Worm (Caenorhabditis elegans) whole organism, L3 larva: Measurements from ENCODE around the gene srw-26.

Experiments
- ceh-82 ChIP-seq: fragments of 150-350 bp; optimal IDR thresholded peaks from 2 replicates; lab custom pipeline; 2014; ENCODE audit warnings: missing biosample characterization, missing genetic modification characterization
- lin-39 ChIP-seq: fragments of 150-350 bp; optimal IDR thresholded peaks from 2 replicates; lab custom pipeline; 2018; ENCODE audit warnings: missing biosample characterization, missing genetic modification reagents, missing genetic modification characterization
- nfya-1 ChIP-seq: sonication (generic microtip); optimal IDR thresholded peaks from 2 replicates; lab custom pipeline; 2017; ENCODE audit warnings: missing genetic modification characterization, mild to moderate bottlenecking, missing compliant biosample characterization, antibody characterized with exemption, moderate library complexity; ENCODE audit not compliant: insufficient read depth
- nhr-77 ChIP-seq: fragments of 150-350 bp; optimal IDR thresholded peaks from 2 replicates; lab custom pipeline; 2014; ENCODE audit warnings: missing biosample characterization, missing genetic modification characterization
- pqm-1 ChIP-seq: fragments of 150-350 bp; optimal IDR thresholded peaks from 2 replicates; lab custom pipeline; 2017; ENCODE audit warnings: missing biosample characterization, missing genetic modification characterization, inconsistent platforms
- unc-62 ChIP-seq: fragments of 150-350 bp; sonication (generic microtip); optimal IDR thresholded peaks from 4 replicates; lab custom pipeline; 2014; ENCODE audit warnings: missing biosample characterization, missing genetic modification reagents, missing genetic modification characterization

DNA sequence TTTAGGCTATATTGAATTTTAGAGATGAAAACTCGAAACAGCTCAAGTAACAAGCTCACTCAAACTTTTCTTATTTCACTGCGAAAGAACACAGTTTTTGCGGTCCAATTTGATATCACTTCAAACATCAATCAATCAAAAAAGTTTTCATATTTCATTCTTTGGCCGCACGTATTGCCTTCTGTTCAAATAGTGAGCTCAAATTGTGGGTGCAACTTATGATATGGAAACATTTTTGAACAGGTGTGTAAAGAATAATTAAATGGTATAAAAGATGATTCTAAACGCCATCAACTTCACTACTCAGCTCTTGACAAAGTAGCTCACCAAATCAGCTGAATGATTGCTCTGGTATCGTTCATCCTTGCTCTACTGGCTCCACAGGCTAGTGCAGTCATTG is 32.6 kb downstream of the srw-26 start, which contains the start of gene T06C12.14:
- no peak for TF ChIP-seq pqm-1 (tag; lab: Kevin White, UChicago)
- no peak for TF ChIP-seq nfya-1 (tag; lab: Kevin White, UChicago)
- TF ChIP-seq unc-62 (GFP tag; lab: Kevin White, UChicago) = no peak
- TF ChIP-seq nhr-77 = no peak
- TF ChIP-seq lin-39 = no peak
- TF ChIP-seq ceh-82 (tag; lab: Kevin White, UChicago) = no peak
